Worm (Caenorhabditis elegans) whole organism, mixed stage, embryonic: ENCODE results near the gene srz-70.

Experiments
- M03D4.4 ChIP-seq: sonication (generic microtip); optimal IDR thresholded peaks from 2 replicates; lab custom pipeline; 2017; ENCODE audit warnings: mild to moderate bottlenecking, missing genetic modification characterization, missing compliant biosample characterization
- bed-3 ChIP-seq: fragments of 200-800 bp; sonication (Bioruptor generic); optimal IDR thresholded peaks from 3 replicates; lab custom pipeline; 2018; ENCODE audit warnings: mild to moderate bottlenecking, missing genetic modification characterization, moderate library complexity, missing compliant biosample characterization
- blmp-1 ChIP-seq: fragments of 150-350 bp; optimal IDR thresholded peaks from 2 replicates; lab custom pipeline; 2014; ENCODE audit warnings: missing biosample characterization, missing genetic modification characterization
- ceh-39 ChIP-seq: fragments of 150-350 bp; optimal IDR thresholded peaks from 2 replicates; lab custom pipeline; 2014; ENCODE audit warnings: missing biosample characterization, missing genetic modification characterization
- ceh-43 ChIP-seq: fragments of 200-800 bp; sonication (Bioruptor generic); optimal IDR thresholded peaks from 2 replicates; lab custom pipeline; 2018; ENCODE audit warnings: mild to moderate bottlenecking, missing genetic modification characterization, moderate library complexity, missing compliant biosample characterization
- ceh-83 ChIP-seq: fragments of 200-800 bp; sonication (Bioruptor generic); optimal IDR thresholded peaks from 2 replicates; lab custom pipeline; 2018; ENCODE audit warnings: mild to moderate bottlenecking, missing genetic modification characterization, missing compliant biosample characterization
- ces-1 ChIP-seq: fragments of 150-350 bp; optimal IDR thresholded peaks from 2 replicates; lab custom pipeline; 2014; ENCODE audit warnings: missing biosample characterization, missing genetic modification reagents, missing genetic modification characterization
- cnd-1 ChIP-seq: fragments of 200-800 bp; sonication (Bioruptor generic); optimal IDR thresholded peaks from 2 replicates; lab custom pipeline; 2018; ENCODE audit warnings: mild to moderate bottlenecking, missing genetic modification characterization, missing compliant biosample characterization
- drap-1 ChIP-seq: fragments of 200-800 bp; sonication (Bioruptor generic); optimal IDR thresholded peaks from 3 replicates; lab custom pipeline; 2018; ENCODE audit warnings: mild to moderate bottlenecking, missing genetic modification characterization, missing compliant biosample characterization
- elt-1 ChIP-seq: sonication (generic microtip); optimal IDR thresholded peaks from 2 replicates; lab custom pipeline; 2017; ENCODE audit warnings: missing genetic modification characterization, mild to moderate bottlenecking, missing compliant biosample characterization, antibody characterized with exemption, moderate library complexity, borderline replicate concordance; ENCODE audit not compliant: insufficient read depth
- elt-3 ChIP-seq: fragments of 150-350 bp; optimal IDR thresholded peaks from 2 replicates; lab custom pipeline; 2014; ENCODE audit warnings: missing biosample characterization, missing genetic modification characterization
- flh-1 ChIP-seq: fragments of 200-800 bp; sonication (Bioruptor generic); optimal IDR thresholded peaks from 2 replicates; lab custom pipeline; 2018; ENCODE audit warnings: mild to moderate bottlenecking, missing genetic modification characterization, moderate library complexity, missing compliant biosample characterization
- ham-2 ChIP-seq: fragments of 200-800 bp; sonication (Bioruptor generic); optimal IDR thresholded peaks from 2 replicates; lab custom pipeline; 2018; ENCODE audit warnings: mild to moderate bottlenecking, missing genetic modification characterization, missing compliant biosample characterization
- hlh-1 ChIP-seq: fragments of 150-350 bp; optimal IDR thresholded peaks from 2 replicates; lab custom pipeline; 2014; ENCODE audit warnings: missing biosample characterization, missing genetic modification reagents, missing genetic modification characterization
- lin-13 ChIP-seq: fragments of 150-350 bp; optimal IDR thresholded peaks from 2 replicates; lab custom pipeline; 2014; ENCODE audit warnings: missing biosample characterization, missing genetic modification characterization
- lin-32 ChIP-seq: fragments of 200-800 bp; sonication (Bioruptor generic); optimal IDR thresholded peaks from 2 replicates; lab custom pipeline; 2018; ENCODE audit warnings: mild to moderate bottlenecking, missing genetic modification characterization, missing compliant biosample characterization
- lsy-2 ChIP-seq: fragments of 150-350 bp; optimal IDR thresholded peaks from 2 replicates; lab custom pipeline; 2014; ENCODE audit warnings: missing biosample characterization, missing genetic modification characterization
- mab-5 ChIP-seq: fragments of 150-350 bp; optimal IDR thresholded peaks from 2 replicates; lab custom pipeline; 2014; ENCODE audit warnings: missing biosample characterization, missing genetic modification characterization
- mep-1 ChIP-seq: fragments of 150-350 bp; optimal IDR thresholded peaks from 2 replicates; lab custom pipeline; 2017; ENCODE audit warnings: missing biosample characterization, missing genetic modification reagents, missing genetic modification characterization, inconsistent platforms
- mls-2 ChIP-seq: sonication (generic microtip); optimal IDR thresholded peaks from 2 replicates; lab custom pipeline; 2016; ENCODE audit warnings: mild to moderate bottlenecking, missing genetic modification characterization, moderate library complexity, missing compliant biosample characterization
- nhr-12 ChIP-seq: fragments of 150-350 bp; optimal IDR thresholded peaks from 2 replicates; lab custom pipeline; 2014; ENCODE audit warnings: missing biosample characterization, missing genetic modification characterization
- nhr-2 ChIP-seq: fragments of 150-350 bp; optimal IDR thresholded peaks from 2 replicates; lab custom pipeline; 2014; ENCODE audit warnings: missing biosample characterization, missing genetic modification characterization
- nhr-237 ChIP-seq: fragments of 150-350 bp; optimal IDR thresholded peaks from 2 replicates; lab custom pipeline; 2014; ENCODE audit warnings: missing biosample characterization, missing genetic modification characterization
- nhr-28 ChIP-seq: fragments of 150-350 bp; optimal IDR thresholded peaks from 2 replicates; lab custom pipeline; 2014; ENCODE audit warnings: missing biosample characterization, missing genetic modification characterization
- nhr-76 ChIP-seq: sonication (generic microtip); optimal IDR thresholded peaks from 2 replicates; lab custom pipeline; 2017; ENCODE audit warnings: missing biosample characterization, missing genetic modification characterization
- pha-4 ChIP-seq: fragments of 150-350 bp; optimal IDR thresholded peaks from 2 replicates; lab custom pipeline; 2018; ENCODE audit warnings: missing biosample characterization, missing genetic modification reagents, missing genetic modification characterization
- sem-2 ChIP-seq: fragments of 200-800 bp; sonication (Bioruptor generic); optimal IDR thresholded peaks from 2 replicates; lab custom pipeline; 2018; ENCODE audit warnings: mild to moderate bottlenecking, missing genetic modification characterization, missing compliant biosample characterization
- snpc-4 ChIP-seq: fragments of 150-350 bp; optimal IDR thresholded peaks from 2 replicates; lab custom pipeline; 2014; ENCODE audit warnings: missing biosample characterization, missing genetic modification characterization
- sptf-1 ChIP-seq: sonication (generic microtip); optimal IDR thresholded peaks from 2 replicates; lab custom pipeline; 2017; ENCODE audit warnings: mild to moderate bottlenecking, missing genetic modification characterization, moderate library complexity, missing compliant biosample characterization
- tbx-8 ChIP-seq: fragments of 200-800 bp; sonication (Bioruptor generic); optimal IDR thresholded peaks from 2 replicates; lab custom pipeline; 2018; ENCODE audit warnings: mild to moderate bottlenecking, missing genetic modification characterization, moderate library complexity, missing compliant biosample characterization
- unc-120 ChIP-seq: sonication (generic microtip); optimal IDR thresholded peaks from 2 replicates; lab custom pipeline; 2017; ENCODE audit warnings: missing genetic modification characterization, missing compliant biosample characterization; ENCODE audit not compliant: poor library complexity, severe bottlenecking
- unc-39 ChIP-seq: fragments of 150-350 bp; optimal IDR thresholded peaks from 2 replicates; lab custom pipeline; 2014; ENCODE audit warnings: missing biosample characterization, missing genetic modification characterization
- unc-62 ChIP-seq: fragments of 150-350 bp; optimal IDR thresholded peaks from 2 replicates; lab custom pipeline; 2014; ENCODE audit warnings: missing biosample characterization, missing genetic modification reagents, missing genetic modification characterization
- zip-8 ChIP-seq: fragments of 150-350 bp; optimal IDR thresholded peaks from 2 replicates; lab custom pipeline; 2014; ENCODE audit warnings: missing biosample characterization, missing genetic modification characterization
- ztf-11 ChIP-seq: fragments of 150-350 bp; optimal IDR thresholded peaks from 2 replicates; lab custom pipeline; 2014; ENCODE audit warnings: missing biosample characterization, missing genetic modification characterization

Gene srz-70

ce11 chrIV:3523419-3523818 lies 44.6 kb upstream of the srz-70 start:
- TF ChIP-seq mab-5 (tag; lab: Kevin White, UChicago) (no peak), ham-2 (GFP tag; lab: Kevin White, UChicago) (no peak)

ce11 chrIV:3521710-3522109 lies 42.9 kb upstream of the srz-70 start:
- TF ChIP-seq mab-5 (tag; lab: Kevin White, UChicago) (no peak), lin-32 (GFP tag; lab: Kevin White, UChicago) (peak; percentile 60), nhr-12 (no peak), nhr-76 (no peak), flh-1 (GFP tag; lab: Kevin White, UChicago) (no peak), unc-62 (GFP tag; lab: Kevin White, UChicago) (peak; percentile 75), mep-1 (tag; lab: Kevin White, UChicago) (no peak), bed-3 (no peak), tbx-8 (GFP tag; lab: Kevin White, UChicago) (peak; percentile 36), ces-1 (GFP tag; lab: Kevin White, UChicago) (peak; percentile 68), nhr-237 (tag; lab: Kevin White, UChicago) (no peak), ceh-83 (GFP tag; lab: Kevin White, UChicago) (no peak), unc-39 (tag; lab: Kevin White, UChicago) (no peak), lsy-2 (tag; lab: Kevin White, UChicago) (no peak), elt-3 (no peak), nhr-2 (tag; lab: Kevin White, UChicago) (peak; percentile 29), ceh-39 (tag; lab: Kevin White, UChicago) (no peak), nhr-28 (tag; lab: Kevin White, UChicago) (no peak), cnd-1 (tag; lab: Kevin White, UChicago) (peak; percentile 67), blmp-1 (no peak), lin-13 (no peak), ceh-43 (GFP tag; lab: Kevin White, UChicago) (peak; percentile 77), drap-1 (GFP tag; lab: Kevin White, UChicago) (peak; percentile 43), mls-2 (tag; lab: Kevin White, UChicago) (peak; percentile 84), zip-8 (tag; lab: Kevin White, UChicago) (no peak), ztf-11 (tag; lab: Kevin White, UChicago) (no peak), sem-2 (no peak), pha-4 (no peak), unc-120 (no peak), hlh-1 (no peak), elt-1 (tag; lab: Kevin White, UChicago) (no peak), sptf-1 (tag; lab: Kevin White, UChicago) (peak; percentile 48), ham-2 (GFP tag; lab: Kevin White, UChicago) (peak; percentile 84), snpc-4 (tag; lab: Kevin White, UChicago) (no peak), M03D4.4 (tag; lab: Kevin White, UChicago) (peak; percentile 29)
- TF ChIP-seq, all 35 proteins: peak for 12

ce11 chrIV:3520957-3521356 lies 42.1 kb upstream of the srz-70 start:
- TF ChIP-seq sem-2 = peak; percentile 7
- no peak for TF ChIP-seq ceh-39 (tag; lab: Kevin White, UChicago)
- no peak for TF ChIP-seq nhr-2 (tag; lab: Kevin White, UChicago)
- peak; percentile 11 for TF ChIP-seq unc-39 (tag; lab: Kevin White, UChicago)
- TF ChIP-seq pha-4 = peak; percentile 11
- no peak for TF ChIP-seq mab-5 (tag; lab: Kevin White, UChicago)
- TF ChIP-seq ces-1 (GFP tag; lab: Kevin White, UChicago) = peak; percentile 10
- peak; percentile 18 for TF ChIP-seq zip-8 (tag; lab: Kevin White, UChicago)
- TF ChIP-seq drap-1 (GFP tag; lab: Kevin White, UChicago) = no peak
- TF ChIP-seq cnd-1 (tag; lab: Kevin White, UChicago) = peak; percentile 19
- TF ChIP-seq lin-13 = no peak
- no peak for TF ChIP-seq ham-2 (GFP tag; lab: Kevin White, UChicago)
- no peak for TF ChIP-seq lin-32 (GFP tag; lab: Kevin White, UChicago)
- TF ChIP-seq nhr-237 (tag; lab: Kevin White, UChicago) = no peak
- peak; percentile 47 for TF ChIP-seq ztf-11 (tag; lab: Kevin White, UChicago)
- no peak for TF ChIP-seq mep-1 (tag; lab: Kevin White, UChicago)
- no peak for TF ChIP-seq nhr-12
- TF ChIP-seq hlh-1 = no peak
